Worm (Caenorhabditis elegans): ENCODE measurements around the gene F56C3.10.
"Not testable (repeated sequence)": the region's sequence is repeated elsewhere in the genome, so short reads cannot be mapped to it uniquely, and the experiment has no call there.

ce11 chrX:1430707-1431106 lies 49.2 kb upstream of the F56C3.10 start, which contains the start of gene F19G12.1:
- not testable (repeated sequence) for TF ChIP-seq mdl-1 (tag; optimal IDR thresholded peaks at IDR 0.05); pqm-1 (tag; optimal IDR thresholded peaks at IDR 0.05); snpc-4 (tag; optimal IDR thresholded peaks at IDR 0.05); ama-1 (optimal IDR thresholded peaks at IDR 0.05)

All from whole organism, L1 larva.